Fruit fly (Drosophila melanogaster): ENCODE measurements around the gene CG17568.

The CG17568 gene

dm6 chr2L:19138361-19139041 lies 43.0 kb downstream of the CG17568 start (continued):
- TF ChIP-seq Fer3 (tag; optimal IDR thresholded peaks at IDR 0.05) (no peak), CG31441 (GFP tag; IDR thresholded peaks at IDR 0.05) (peak; percentile 59), Med (GFP tag) (peak; percentile 60), CG12659 (GFP tag; optimal IDR thresholded peaks at IDR 0.05) (peak; percentile 9), NK7.1 (GFP tag; optimal IDR thresholded peaks at IDR 0.05) (no peak), CG3281 (GFP tag; optimal IDR thresholded peaks at IDR 0.05) (peak; percentile 29), pnt (GFP tag; optimal IDR thresholded peaks at IDR 0.05) (no peak), Dad (GFP tag; optimal IDR thresholded peaks at IDR 0.05) (no peak), CG8359 (GFP tag; optimal IDR thresholded peaks at IDR 0.05; ENCODE audit: borderline replicate concordance) (peak; percentile 11), CG16815 (GFP tag; optimal IDR thresholded peaks at IDR 0.05) (no peak), CG15601 (tag; optimal IDR thresholded peaks at IDR 0.05) (peak; percentile 45), chm (GFP tag; IDR thresholded peaks at IDR 0.05) (no peak), CG13624 (GFP tag; optimal IDR thresholded peaks at IDR 0.05) (no peak), Hmx (GFP tag; optimal IDR thresholded peaks at IDR 0.05) (no peak), rib (GFP tag; IDR thresholded peaks at IDR 0.05) (peak; percentile 64; the same call in 1 of the 2 replicates), kah (GFP tag; optimal IDR thresholded peaks at IDR 0.05) (no peak), zfh2 (GFP tag; optimal IDR thresholded peaks at IDR 0.05) (no peak), odd (GFP tag; optimal IDR thresholded peaks at IDR 0.05) (peak; percentile 10), row (GFP tag; IDR thresholded peaks at IDR 0.05) (peak; percentile 33; the same call in 1 of the 3 replicates), vfl (GFP tag; optimal IDR thresholded peaks at IDR 0.05) (no peak), nmo (GFP tag; optimal IDR thresholded peaks at IDR 0.05) (peak; percentile 9), bigmax (GFP tag; optimal IDR thresholded peaks at IDR 0.05) (no peak), fd3F (GFP tag; optimal IDR thresholded peaks at IDR 0.05) (no peak), CG9817 (tag; optimal IDR thresholded peaks at IDR 0.05) (no peak), ttk (GFP tag; IDR thresholded peaks at IDR 0.05) (peak; percentile 23; the same call in 1 of the 2 replicates), CG2678 (tag; optimal IDR thresholded peaks at IDR 0.05) (peak; percentile 62), CG11504 (tag; optimal IDR thresholded peaks at IDR 0.05) (peak; percentile 62), CG2712 (tag; optimal IDR thresholded peaks at IDR 0.05) (peak; percentile 47), lmd (GFP tag; IDR thresholded peaks at IDR 0.05) (peak; percentile 13; the same call in 1 of the 2 replicates), kni (GFP tag; optimal IDR thresholded peaks at IDR 0.05) (peak; percentile 13), CG10267 (tag; optimal IDR thresholded peaks at IDR 0.05) (peak; percentile 3), CG12391 (tag; optimal IDR thresholded peaks at IDR 0.05) (peak; percentile 20), bsh (GFP tag; optimal IDR thresholded peaks at IDR 0.05) (peak in 1 of 2 experiments; percentile 28), Dfd (GFP tag; optimal IDR thresholded peaks at IDR 0.05) (no peak), z (GFP tag; IDR thresholded peaks at IDR 0.05) (0 out of 3 replicates have a peak, but pooled peaks have one; percentile 27), HLH54F (GFP tag; optimal IDR thresholded peaks at IDR 0.05) (no peak), CG17912 (GFP tag; optimal IDR thresholded peaks at IDR 0.05) (no peak), NfI (GFP tag; optimal IDR thresholded peaks at IDR 0.05) (peak; percentile 17), CG15269 (tag; optimal IDR thresholded peaks at IDR 0.05) (peak; percentile 19), Blimp-1 (GFP tag; optimal IDR thresholded peaks at IDR 0.05) (peak; percentile 15), Bgb (GFP tag; IDR thresholded peaks at IDR 0.05; ENCODE audit: partially characterized antibody) (no peak), Fer1 (GFP tag; optimal IDR thresholded peaks at IDR 0.05) (peak; percentile 32), lola (GFP tag; optimal IDR thresholded peaks at IDR 0.05) (peak in 1 of 3 experiments; percentile 9), crol (GFP tag; IDR thresholded peaks at IDR 0.05) (peak; percentile 58; the same call in 1 of the 2 replicates), CG14667 (GFP tag; IDR thresholded peaks at IDR 0.05) (no peak), nau (GFP tag; optimal IDR thresholded peaks at IDR 0.05) (peak; percentile 3), CG13424 (tag; optimal IDR thresholded peaks at IDR 0.05) (peak; percentile 41), CG1602 (GFP tag; optimal IDR thresholded peaks at IDR 0.05) (no peak)
